Fruit fly (Drosophila melanogaster) whole organism, embryonic: ENCODE measurements around the gene Tnks.

Source experiments
- Ada2b ChIP-seq: fragments of 200-800 bp; sonication (Bioruptor generic); IDR thresholded peaks from 2 replicates; pipeline ENCODE4 v1.3.6; 2022; ENCODE audit warnings: missing biosample characterization, missing genetic modification characterization
- B-H1 ChIP-seq: fragments of 200-800 bp; sonication (Bioruptor generic); IDR thresholded peaks from 3 replicates; pipeline ENCODE4 v1.3.6; 2022; ENCODE audit warnings: missing biosample characterization, missing genetic modification characterization
- Blimp-1 ChIP-seq: fragments of 200-800 bp; sonication (Bioruptor generic); optimal IDR thresholded peaks from 3 replicates; lab custom pipeline; 2018; ENCODE audit warnings: missing biosample characterization, missing genetic modification characterization, mild to moderate bottlenecking, moderate library complexity, missing genetic modification reagents
- CG12744 ChIP-seq: fragments of 200-800 bp; sonication (Bioruptor generic); optimal IDR thresholded peaks from 2 replicates; lab custom pipeline; 2016; ENCODE audit warnings: missing biosample characterization, missing genetic modification characterization
- CG15011 ChIP-seq: fragments of 200-800 bp; sonication (Bioruptor generic); optimal IDR thresholded peaks from 3 replicates; lab custom pipeline; 2018; ENCODE audit warnings: missing biosample characterization, mild to moderate bottlenecking, missing genetic modification characterization
- CG15073 ChIP-seq: fragments of 200-800 bp; sonication (Bioruptor generic); optimal IDR thresholded peaks from 2 replicates; lab custom pipeline; 2016; ENCODE audit warnings: missing biosample characterization, missing genetic modification characterization
- CG2120 ChIP-seq: fragments of 200-800 bp; sonication (Bioruptor generic); optimal IDR thresholded peaks from 3 replicates; lab custom pipeline; 2016; ENCODE audit warnings: missing biosample characterization, missing genetic modification characterization
- CG30431 ChIP-seq: fragments of 200-800 bp; sonication (Bioruptor generic); optimal IDR thresholded peaks from 2 replicates; lab custom pipeline; 2017; ENCODE audit warnings: missing biosample characterization, missing genetic modification characterization
- CG32532 ChIP-seq: fragments of 200-800 bp; sonication (Bioruptor generic); IDR thresholded peaks from 2 replicates; pipeline ENCODE4 v1.3.6; 2022; ENCODE audit warnings: missing biosample characterization, missing genetic modification characterization
- CG32772 ChIP-seq: fragments of 200-800 bp; sonication (Bioruptor generic); IDR thresholded peaks from 2 replicates; pipeline ENCODE4 v1.3.6; 2022; ENCODE audit warnings: missing biosample characterization, missing genetic modification characterization
- CG6254 ChIP-seq: fragments of 200-800 bp; sonication (Bioruptor generic); optimal IDR thresholded peaks from 3 replicates; lab custom pipeline; 2017; ENCODE audit warnings: mild to moderate bottlenecking, missing biosample characterization, missing genetic modification reagents, missing genetic modification characterization
- CG7372 ChIP-seq: fragments of 200-800 bp; sonication (Bioruptor generic); IDR thresholded peaks from 2 replicates; pipeline ENCODE4 v1.3.6; 2022; ENCODE audit warnings: missing biosample characterization, missing genetic modification characterization
- CG8478 ChIP-seq: fragments of >200 bp; optimal IDR thresholded peaks from 2 replicates; lab custom pipeline; 2018
- CG9932 ChIP-seq: fragments of 200-800 bp; sonication (Bioruptor generic); IDR thresholded peaks from 2 replicates; pipeline ENCODE4 v1.3.6; 2022; ENCODE audit warnings: missing biosample characterization, missing genetic modification characterization
- CTCF ChIP-seq: fragments of 200-800 bp; sonication (Bioruptor generic); optimal IDR thresholded peaks from 2 replicates; lab custom pipeline; 2017; ENCODE audit warnings: missing biosample characterization, mild to moderate bottlenecking, missing genetic modification characterization, moderate library complexity
- CkIIα-i1 ChIP-seq: fragments of 200-800 bp; sonication (Bioruptor generic); IDR thresholded peaks from 2 replicates; pipeline ENCODE4 v1.3.6; 2022; ENCODE audit warnings: missing biosample characterization, missing genetic modification characterization
- Dad ChIP-seq: fragments of 200-800 bp; sonication (Bioruptor generic); optimal IDR thresholded peaks from 3 replicates; lab custom pipeline; 2016; ENCODE audit warnings: missing biosample characterization, missing genetic modification characterization
- Fer2 ChIP-seq: fragments of 200-800 bp; sonication (Bioruptor generic); optimal IDR thresholded peaks from 2 replicates; lab custom pipeline; 2018; ENCODE audit warnings: missing biosample characterization, mild to moderate bottlenecking, missing genetic modification characterization, moderate library complexity
- H2.0 ChIP-seq: fragments of 200-800 bp; sonication (Bioruptor generic); IDR thresholded peaks from 2 replicates; pipeline ENCODE4 v1.3.6; 2022; ENCODE audit warnings: missing biosample characterization, missing genetic modification characterization
- Hey ChIP-seq: fragments of 200-800 bp; sonication (Bioruptor generic); optimal IDR thresholded peaks from 3 replicates; lab custom pipeline; 2018; ENCODE audit warnings: missing biosample characterization, mild to moderate bottlenecking, missing genetic modification characterization
- HmgD ChIP-seq: fragments of 200-800 bp; sonication (Bioruptor generic); optimal IDR thresholded peaks from 3 replicates; lab custom pipeline; 2016; ENCODE audit warnings: missing biosample characterization, missing genetic modification characterization
- HmgZ ChIP-seq: fragments of 200-800 bp; sonication (Bioruptor generic); optimal IDR thresholded peaks from 2 replicates; lab custom pipeline; 2018; ENCODE audit warnings: missing biosample characterization, mild to moderate bottlenecking, missing genetic modification characterization
- Lhr ChIP-seq: fragments of 200-800 bp; sonication (Bioruptor generic); optimal IDR thresholded peaks from 3 replicates; lab custom pipeline; 2017; ENCODE audit warnings: mild to moderate bottlenecking, missing biosample characterization, missing genetic modification reagents, missing genetic modification characterization
- Max ChIP-seq: fragments of 200-800 bp; sonication (Bioruptor generic); optimal IDR thresholded peaks from 2 replicates; lab custom pipeline; 2016; ENCODE audit warnings: missing biosample characterization, mild to moderate bottlenecking, missing genetic modification characterization
- Mes4 ChIP-seq: fragments of 200-800 bp; sonication (Bioruptor generic); optimal IDR thresholded peaks from 2 replicates; lab custom pipeline; 2016; ENCODE audit warnings: missing biosample characterization, missing genetic modification characterization
- Myb ChIP-seq: fragments of 200-800 bp; sonication (Bioruptor generic); optimal IDR thresholded peaks from 2 replicates; lab custom pipeline; 2016; ENCODE audit warnings: missing biosample characterization, missing genetic modification characterization
- NC2β ChIP-seq: fragments of 200-800 bp; sonication (Bioruptor generic); optimal IDR thresholded peaks from 2 replicates; lab custom pipeline; 2016; ENCODE audit warnings: missing biosample characterization, missing genetic modification characterization
- Oaz ChIP-seq: fragments of 200-800 bp; sonication (Bioruptor generic); IDR thresholded peaks from 2 replicates; pipeline ENCODE4 v1.3.6; 2022; ENCODE audit warnings: missing biosample characterization, missing genetic modification characterization
- Poxn ChIP-seq: fragments of 200-800 bp; sonication (Bioruptor generic); IDR thresholded peaks from 2 replicates; pipeline ENCODE4 v1.3.6; 2022; ENCODE audit warnings: missing biosample characterization, missing genetic modification characterization
- Sin3A ChIP-seq: fragments of >200 bp; optimal IDR thresholded peaks from 2 replicates; lab custom pipeline; 2018
- Taf1 ChIP-seq: fragments of 200-800 bp; sonication (Bioruptor generic); IDR thresholded peaks from 2 replicates; pipeline ENCODE4 v1.3.6; 2022; ENCODE audit warnings: missing biosample characterization, missing genetic modification characterization
- ac ChIP-seq: fragments of 200-800 bp; sonication (Bioruptor generic); optimal IDR thresholded peaks from 3 replicates; lab custom pipeline; 2017; ENCODE audit warnings: missing biosample characterization, mild to moderate bottlenecking, missing genetic modification characterization
- ara ChIP-seq: fragments of 200-800 bp; sonication (Bioruptor generic); IDR thresholded peaks from 2 replicates; pipeline ENCODE4 v1.3.6; 2022; ENCODE audit warnings: missing biosample characterization, missing genetic modification characterization
- chm ChIP-seq: fragments of 200-800 bp; sonication (Bioruptor generic); IDR thresholded peaks from 2 replicates; pipeline ENCODE4 v1.3.6; 2022; ENCODE audit warnings: missing biosample characterization, missing genetic modification characterization
- crc ChIP-seq: fragments of 200-800 bp; sonication (Bioruptor generic); optimal IDR thresholded peaks from 2 replicates; lab custom pipeline; 2016; ENCODE audit warnings: missing biosample characterization, missing genetic modification characterization
- dan ChIP-seq: fragments of 200-800 bp; sonication (Bioruptor generic); IDR thresholded peaks from 2 replicates; pipeline ENCODE4 v1.3.6; 2022; ENCODE audit warnings: missing biosample characterization, missing genetic modification characterization
- exex ChIP-seq: fragments of 200-800 bp; sonication (Bioruptor generic); optimal IDR thresholded peaks from 4 replicates; lab custom pipeline; 2018; ENCODE audit warnings: missing biosample characterization, mild to moderate bottlenecking, missing genetic modification characterization, moderate library complexity
- fd102C ChIP-seq: fragments of 200-800 bp; sonication (Bioruptor generic); optimal IDR thresholded peaks from 2 replicates; lab custom pipeline; 2018; ENCODE audit warnings: missing biosample characterization, mild to moderate bottlenecking, missing genetic modification characterization, moderate library complexity
- fd3F ChIP-seq: fragments of 200-800 bp; sonication (Bioruptor generic); optimal IDR thresholded peaks from 2 replicates; lab custom pipeline; 2018; ENCODE audit warnings: missing biosample characterization, mild to moderate bottlenecking, missing genetic modification characterization, moderate library complexity
- fru ChIP-seq: fragments of >200 bp; optimal IDR thresholded peaks from 2 replicates; lab custom pipeline; 2017
- gce ChIP-seq: fragments of 200-800 bp; sonication (Bioruptor generic); IDR thresholded peaks from 3 replicates; pipeline ENCODE4 v1.3.6; 2022; ENCODE audit warnings: missing biosample characterization, missing genetic modification characterization
- gcm2 ChIP-seq: fragments of 200-800 bp; sonication (Bioruptor generic); optimal IDR thresholded peaks from 2 replicates; lab custom pipeline; 2016; ENCODE audit warnings: missing biosample characterization, missing genetic modification characterization
- lab ChIP-seq: fragments of 200-800 bp; sonication (Bioruptor generic); optimal IDR thresholded peaks from 3 replicates; lab custom pipeline; 2017; ENCODE audit warnings: missing biosample characterization, missing genetic modification characterization, mild to moderate bottlenecking, moderate library complexity, missing genetic modification reagents
- lbe ChIP-seq: fragments of 200-800 bp; sonication (Bioruptor generic); optimal IDR thresholded peaks from 2 replicates; lab custom pipeline; 2016; ENCODE audit warnings: missing biosample characterization, mild to moderate bottlenecking, missing genetic modification characterization
- mam ChIP-seq: fragments of 200-800 bp; sonication (Bioruptor generic); optimal IDR thresholded peaks from 3 replicates; lab custom pipeline; 2016; ENCODE audit warnings: missing biosample characterization, missing genetic modification characterization
- mld ChIP-seq: fragments of 200-800 bp; sonication (Bioruptor generic); IDR thresholded peaks from 3 replicates; pipeline ENCODE4 v1.3.6; 2022; ENCODE audit warnings: missing biosample characterization, missing genetic modification characterization; ENCODE audit not compliant: partially characterized antibody
- nom ChIP-seq: fragments of 200-800 bp; sonication (Bioruptor generic); optimal IDR thresholded peaks from 2 replicates; lab custom pipeline; 2017; ENCODE audit warnings: missing biosample characterization, missing genetic modification characterization, mild to moderate bottlenecking, moderate library complexity, missing genetic modification reagents
- slbo ChIP-seq: fragments of 200-800 bp; sonication (Bioruptor generic); IDR thresholded peaks from 2 replicates; pipeline ENCODE4 v1.3.6; 2022; ENCODE audit warnings: missing biosample characterization, missing genetic modification characterization
- so ChIP-seq: fragments of 200-800 bp; sonication (Bioruptor generic); IDR thresholded peaks from 3 replicates; pipeline ENCODE4 v1.3.6; 2022; ENCODE audit warnings: missing biosample characterization, missing genetic modification characterization
- vfl ChIP-seq: fragments of 200-800 bp; sonication (Bioruptor generic); optimal IDR thresholded peaks from 2 replicates; lab custom pipeline; 2016; ENCODE audit warnings: missing biosample characterization, missing genetic modification characterization
- vvl ChIP-seq: fragments of 200-800 bp; sonication (Bioruptor generic); IDR thresholded peaks from 2 replicates; pipeline ENCODE4 v1.3.6; 2022; ENCODE audit warnings: missing biosample characterization, missing genetic modification characterization
- wor ChIP-seq: fragments of 200-800 bp; sonication (Bioruptor generic); IDR thresholded peaks from 2 replicates; pipeline ENCODE4 v1.3.6; 2022; ENCODE audit warnings: missing biosample characterization, missing genetic modification characterization
- zen2 ChIP-seq: fragments of 200-800 bp; sonication (Bioruptor generic); IDR thresholded peaks from 3 replicates; pipeline ENCODE4 v1.3.6; 2022; ENCODE audit warnings: missing biosample characterization, missing genetic modification characterization; ENCODE audit not compliant: partially characterized antibody
- zfh2 ChIP-seq: fragments of 200-800 bp; sonication (Bioruptor generic); optimal IDR thresholded peaks from 2 replicates; lab custom pipeline; 2016; ENCODE audit warnings: missing biosample characterization, missing genetic modification characterization

Tnks gene

DNA sequence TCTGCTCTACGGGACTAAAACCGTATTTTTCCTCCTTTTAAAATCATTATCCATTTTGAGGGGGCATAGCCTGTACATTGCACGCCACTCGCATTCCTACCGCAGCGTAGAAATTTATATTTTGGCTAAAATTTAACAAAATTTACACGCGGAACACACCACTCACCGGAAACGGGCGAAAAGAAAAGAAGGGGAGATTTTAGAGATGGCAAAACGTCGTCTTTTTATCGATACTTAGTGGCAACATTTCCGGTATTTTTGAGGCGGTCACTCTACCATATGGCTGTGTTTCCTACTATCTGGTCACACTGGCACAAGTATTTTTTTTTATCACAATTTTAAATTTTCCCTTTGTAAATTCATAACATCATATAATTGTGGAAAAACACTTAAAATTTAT, 23.8 kb upstream of the Tnks start, which contains the start of gene RpL27 (continued):
- peak; percentile 95 for TF ChIP-seq lab
- peak; percentile 60 for TF ChIP-seq fd3F (GFP tag; lab: Kevin White, UChicago)
- peak; percentile 71 for TF ChIP-seq mam (GFP tag; lab: Kevin White, UChicago)
- TF ChIP-seq Dad, result peak; percentile 70
- peak; percentile 49 for TF ChIP-seq ac
- TF ChIP-seq Fer2 (tag; lab: Kevin White, UChicago), result peak; percentile 72
- peak; percentile 85 for TF ChIP-seq vvl (GFP tag; lab: Robert Waterston, UW)
- no peak for TF ChIP-seq zen2 (GFP tag; lab: Robert Waterston, UW)
- TF ChIP-seq vfl, result peak; percentile 55
- peak; percentile 41 for TF ChIP-seq Oaz (GFP tag; lab: Robert Waterston, UW)
- TF ChIP-seq fru, result no peak
- TF ChIP-seq Sin3A, result peak; percentile 10
- peak; percentile 87 for TF ChIP-seq Max (GFP tag; lab: Kevin White, UChicago)
- peak; percentile 68 for TF ChIP-seq CG9932 (GFP tag; lab: Robert Waterston, UW)
- TF ChIP-seq Myb (GFP tag; lab: Kevin White, UChicago), result peak; percentile 63
- TF ChIP-seq gce (GFP tag; lab: Robert Waterston, UW), result peak; percentile 70; the same call in 2 of the 3 replicates
- no peak for TF ChIP-seq mld (GFP tag; lab: Robert Waterston, UW)
- peak; percentile 78 for TF ChIP-seq HmgD (GFP tag; lab: Kevin White, UChicago)
- peak; percentile 75 for TF ChIP-seq CG32772 (GFP tag; lab: Robert Waterston, UW)
- peak; percentile 75 for TF ChIP-seq chm (GFP tag; lab: Robert Waterston, UW)
- TF ChIP-seq wor (GFP tag; lab: Robert Waterston, UW), result no peak
- peak; percentile 84 for TF ChIP-seq CG32532
- TF ChIP-seq lbe (GFP tag; lab: Kevin White, UChicago), result peak; percentile 71
- no peak for TF ChIP-seq CG15073 (GFP tag; lab: Kevin White, UChicago)
- TF ChIP-seq CG15011 (GFP tag; lab: Kevin White, UChicago), result peak; percentile 83
- TF ChIP-seq Blimp-1 (GFP tag; lab: Kevin White, UChicago), result no peak
- peak; percentile 65 for TF ChIP-seq fd102C (GFP tag; lab: Kevin White, UChicago)
- no peak; the same call in 1 of the 2 replicates for TF ChIP-seq ara (GFP tag; lab: Robert Waterston, UW)
- TF ChIP-seq so, result peak; percentile 61; the same call in 1 of the 3 replicates
- peak; percentile 66 for TF ChIP-seq slbo (GFP tag; lab: Robert Waterston, UW)
- TF ChIP-seq exex (tag; lab: Kevin White, UChicago), result peak; percentile 56
- peak; percentile 96 for TF ChIP-seq NC2β (GFP tag; lab: Kevin White, UChicago)
- TF ChIP-seq CG7372 (GFP tag; lab: Robert Waterston, UW), result peak; percentile 76
- peak; percentile 41; the same call in 1 of the 2 replicates for TF ChIP-seq Taf1 (GFP tag; lab: Robert Waterston, UW)
- TF ChIP-seq CG6254 (GFP tag; lab: Kevin White, UChicago), result peak; percentile 50
- TF ChIP-seq Ada2b (GFP tag; lab: Robert Waterston, UW), result peak; percentile 58; the same call in 1 of the 2 replicates
- peak; percentile 50 for TF ChIP-seq zfh2 (GFP tag; lab: Kevin White, UChicago)
- TF ChIP-seq H2.0 (GFP tag; lab: Robert Waterston, UW), result peak; percentile 76
- TF ChIP-seq CG2120 (GFP tag; lab: Kevin White, UChicago), result peak; percentile 49
- TF ChIP-seq HmgZ, result peak; percentile 82
- TF ChIP-seq CkIIα-i1 (GFP tag; lab: Robert Waterston, UW), result no peak
- TF ChIP-seq Mes4 (GFP tag; lab: Kevin White, UChicago), result peak; percentile 92
- TF ChIP-seq nom (GFP tag; lab: Kevin White, UChicago), result peak; percentile 86
- peak; percentile 82 for TF ChIP-seq Lhr (GFP tag; lab: Kevin White, UChicago)
- TF ChIP-seq CTCF (GFP tag; lab: Kevin White, UChicago), result peak; percentile 64
- peak; percentile 42; the same call in 1 of the 3 replicates for TF ChIP-seq B-H1 (GFP tag; lab: Robert Waterston, UW)
- peak; percentile 58 for TF ChIP-seq crc (GFP tag; lab: Kevin White, UChicago)
- no peak for TF ChIP-seq Poxn (GFP tag; lab: Robert Waterston, UW)
- TF ChIP-seq gcm2, result peak; percentile 85
- peak; percentile 74 for TF ChIP-seq Hey (tag; lab: Kevin White, UChicago)
- TF ChIP-seq CG12744 (GFP tag; lab: Kevin White, UChicago), result peak; percentile 44
- no peak for TF ChIP-seq CG8478 (lab: Kevin White, UChicago)
- TF ChIP-seq dan (GFP tag; lab: Robert Waterston, UW), result no peak
- TF ChIP-seq CG30431 (GFP tag; lab: Kevin White, UChicago), result peak; percentile 24
